Worm (Caenorhabditis elegans) whole organism, dauer: Measurements from ENCODE around the gene T26H5.4.

Experiments used
- unc-62 ChIP-seq: sonication (generic microtip); optimal IDR thresholded peaks from 2 replicates; lab custom pipeline; 2017; ENCODE audit warnings: missing biosample characterization, missing genetic modification reagents, missing genetic modification characterization

T26H5.4 gene

DNA sequence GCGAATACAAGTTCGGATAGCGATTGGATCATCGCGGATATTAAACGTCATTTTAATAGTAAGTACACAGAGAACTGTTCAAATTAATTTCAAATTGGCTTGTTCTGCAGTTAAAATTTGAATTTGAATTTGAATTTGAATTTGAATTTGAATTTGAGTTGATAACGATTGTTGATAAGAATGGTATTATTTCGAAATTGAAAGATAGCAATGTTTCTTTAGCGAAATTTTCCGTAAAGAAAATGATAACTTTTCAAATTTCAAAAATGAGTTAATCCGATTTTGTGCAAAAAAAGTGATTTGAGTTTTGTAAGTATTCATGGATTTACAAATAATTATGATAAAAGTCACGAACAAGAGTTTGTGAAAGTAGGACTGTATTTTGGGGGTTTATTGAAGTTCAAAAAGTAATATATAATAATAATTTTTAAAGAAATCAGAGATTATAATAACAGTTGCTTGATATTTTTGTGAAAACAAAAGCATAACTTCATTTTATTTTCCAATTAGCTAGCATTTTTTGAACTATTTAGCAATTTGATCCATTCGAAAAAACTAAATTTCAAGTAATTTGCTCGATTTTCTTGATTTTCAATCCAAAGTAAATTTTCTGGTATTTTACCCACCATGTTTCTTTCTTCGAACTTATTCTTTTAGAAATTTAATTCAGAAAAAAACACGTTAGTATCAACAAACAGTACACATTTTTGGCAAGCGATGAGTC lies 23.0 kb downstream of the T26H5.4 start, which contains the start of gene Y36E3A.2:
TSS of gene Y36E3A.2 (plus strand) at position 674 of the 724 bp plus-strand sequence.
- no peak for TF ChIP-seq unc-62 (GFP tag; lab: Kevin White, UChicago)

ce11 chrV:15423601-15424000 lies 24.9 kb downstream of the T26H5.4 start, which contains the start of gene fbxa-104:
fbxa-104 (minus strand) TSS chrV:15423683.
- TF ChIP-seq unc-62 (GFP tag; lab: Kevin White, UChicago), result no peak

ce11 chrV:15417822-15418221 lies 30.7 kb downstream of the T26H5.4 start, which contains the start of gene T06E6.10:
T06E6.10 (plus strand) TSS chrV:15418122.
- TF ChIP-seq unc-62 (GFP tag; lab: Kevin White, UChicago), result no peak

ce11 chrV:15415951-15416350 lies 32.5 kb downstream of the T26H5.4 start, which contains the start of gene srh-265:
srh-265 (plus strand) TSS chrV:15416251.
- TF ChIP-seq unc-62 (GFP tag; lab: Kevin White, UChicago), result no peak

ce11 chrV:15413847-15414246 lies 34.7 kb downstream of the T26H5.4 start, which contains the start of gene srh-264:
srh-264 (plus strand) TSS chrV:15414147.
- TF ChIP-seq unc-62 (GFP tag; lab: Kevin White, UChicago), result no peak

ce11 chrV:15412625-15413024 lies 35.9 kb downstream of the T26H5.4 start, which contains the start of gene srbc-63:
srbc-63 (minus strand) TSS chrV:15412725.
- TF ChIP-seq unc-62 (GFP tag; lab: Kevin White, UChicago), result no peak

DNA sequence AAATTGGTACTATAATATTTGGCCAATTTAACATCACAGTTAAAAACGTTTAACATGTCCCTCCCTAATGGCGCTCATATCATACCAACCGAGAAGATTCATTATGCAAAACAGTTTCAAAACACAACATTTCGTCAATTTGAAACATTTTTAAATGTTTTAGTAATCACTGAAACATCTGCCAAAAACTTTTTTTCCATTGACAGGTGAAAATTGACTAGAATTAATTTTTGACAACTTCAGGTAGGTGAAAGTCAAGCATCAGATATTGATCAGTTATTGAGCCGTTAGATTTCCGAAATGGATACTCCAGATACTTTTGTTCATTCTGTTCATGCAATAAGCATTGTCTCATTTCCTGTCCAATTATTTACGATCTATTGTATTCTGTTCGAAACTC lies 41.6 kb downstream of the T26H5.4 start, which contains the start of gene srh-257:
TSS of gene srh-257 (plus strand) at position 301 of the 400 bp plus-strand sequence.
- no peak for TF ChIP-seq unc-62 (GFP tag; lab: Kevin White, UChicago)

DNA sequence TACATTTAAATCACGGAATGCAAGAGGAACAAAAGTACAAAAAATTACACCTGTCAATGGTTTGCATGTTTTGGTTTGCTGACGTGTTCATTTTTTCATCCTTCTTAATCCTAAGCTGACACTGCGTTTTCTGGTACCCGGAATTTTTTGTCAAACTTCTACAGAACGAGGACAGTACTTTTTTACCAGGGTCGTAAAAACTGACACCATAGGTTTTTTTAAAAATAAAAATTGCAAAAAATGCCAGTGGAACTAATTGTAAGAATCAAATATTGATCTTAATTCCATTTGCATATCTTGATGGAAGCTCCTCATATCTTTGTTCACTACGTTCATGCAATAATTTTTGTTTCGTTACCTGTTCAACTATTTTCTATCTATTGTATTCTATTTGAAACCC lies 43.6 kb downstream of the T26H5.4 start, which contains the start of gene srh-258:
TSS of gene srh-258 (plus strand) at position 301 of the 400 bp plus-strand sequence.
- no peak for TF ChIP-seq unc-62 (GFP tag; lab: Kevin White, UChicago)

- TF ChIP-seq unc-62 (GFP tag; lab: Kevin White, UChicago), result no peak
Measured at ce11 chrV:15401856-15402314, 46.6 kb downstream of the T26H5.4 start, which contains the start of gene fbxa-135. fbxa-135 (plus strand) TSS chrV:15402264.

DNA sequence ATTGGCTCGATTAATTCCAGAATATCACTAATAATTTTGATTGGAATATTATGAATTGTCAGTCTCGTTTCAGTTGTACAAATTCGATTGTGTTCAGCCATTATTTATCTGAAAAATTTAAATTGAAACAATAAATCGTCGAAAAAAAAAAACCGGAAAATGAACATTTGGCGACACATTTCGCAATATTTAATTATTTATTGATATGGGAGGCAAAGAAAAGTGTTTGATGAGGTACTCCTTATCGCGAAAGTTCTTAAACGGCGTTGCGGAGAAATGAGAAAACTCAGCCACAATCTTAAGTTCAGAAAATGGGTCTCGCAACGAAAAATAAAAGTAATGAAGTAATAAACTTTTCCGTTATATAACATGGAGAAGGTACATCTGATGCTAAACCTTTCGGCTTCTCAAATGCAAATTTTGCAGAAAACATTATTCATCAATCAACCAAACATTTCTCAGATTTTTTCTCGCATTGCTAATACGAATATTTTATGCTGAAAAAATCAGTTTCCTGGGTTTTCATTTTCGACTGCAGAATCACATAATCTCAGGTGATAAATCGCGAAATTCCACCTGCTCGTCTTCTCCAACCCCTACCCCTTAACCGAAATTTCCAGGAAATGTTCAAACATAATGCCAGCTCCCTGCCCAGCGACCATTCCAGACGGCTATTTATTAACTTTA lies 48.7 kb downstream of the T26H5.4 start, which contains the start of the genes T06E6.15 and sri-7:
TSS of gene T06E6.15 (minus strand) at position 101 of the 687 bp plus-strand sequence.
TSS of gene sri-7 (plus strand) at position 637 of the 687 bp plus-strand sequence.
- no peak for TF ChIP-seq unc-62 (GFP tag; lab: Kevin White, UChicago)

DNA sequence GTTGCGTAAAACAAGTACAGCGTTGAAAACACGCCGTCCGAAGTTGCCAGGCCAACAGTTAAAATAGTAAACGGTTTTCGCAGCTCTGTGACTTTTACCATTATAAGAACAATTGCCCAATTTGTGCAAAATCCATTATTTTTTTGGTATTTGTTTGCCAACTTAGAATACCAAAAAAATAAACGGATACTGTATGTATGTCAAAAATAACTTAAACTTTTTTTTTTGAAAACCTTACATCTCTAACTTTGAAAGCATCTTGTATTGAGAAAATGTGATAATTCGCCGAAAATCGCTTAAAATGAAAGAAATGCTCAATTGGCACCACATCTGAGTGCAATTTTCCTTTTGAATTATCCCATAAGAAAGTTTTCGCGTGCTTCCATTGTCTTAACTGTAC lies 49.8 kb downstream of the T26H5.4 start, which contains the start of gene fbxa-199:
TSS of gene fbxa-199 (minus strand) at position 101 of the 400 bp plus-strand sequence.
- no peak for TF ChIP-seq unc-62 (GFP tag; lab: Kevin White, UChicago)
